Worm (Caenorhabditis elegans) whole organism, late embryonic: ENCODE data around the gene dylt-2.

Experiments used
- C38D4.7 ChIP-seq: fragments of 200-800 bp; sonication (Bioruptor generic); optimal IDR thresholded peaks from 2 replicates; lab custom pipeline; 2018; ENCODE audit warnings: mild to moderate bottlenecking, missing genetic modification characterization, moderate library complexity, missing compliant biosample characterization
- F13H6.1 ChIP-seq: sonication (generic microtip); optimal IDR thresholded peaks from 2 replicates; lab custom pipeline; 2016; ENCODE audit warnings: missing genetic modification characterization, missing compliant biosample characterization
- T23F11.4 ChIP-seq: fragments of 200-800 bp; sonication (Bioruptor generic); optimal IDR thresholded peaks from 2 replicates; lab custom pipeline; 2018; ENCODE audit warnings: mild to moderate bottlenecking, missing genetic modification characterization, missing compliant biosample characterization
- ama-1 ChIP-seq: fragments of 150-350 bp; optimal IDR thresholded peaks from 2 replicates; lab custom pipeline; 2014
- elt-2 ChIP-seq: sonication (generic microtip); optimal IDR thresholded peaks from 2 replicates; lab custom pipeline; 2016; ENCODE audit warnings: missing genetic modification reagents, missing genetic modification characterization, missing compliant biosample characterization
- lin-11 ChIP-seq: fragments of 200-800 bp; sonication (Bioruptor generic); optimal IDR thresholded peaks from 2 replicates; lab custom pipeline; 2018; ENCODE audit warnings: mild to moderate bottlenecking, missing genetic modification characterization, missing compliant biosample characterization
- nfya-1 ChIP-seq: sonication (generic microtip); optimal IDR thresholded peaks from 2 replicates; lab custom pipeline; 2017; ENCODE audit warnings: missing genetic modification characterization, mild to moderate bottlenecking, missing compliant biosample characterization, antibody characterized with exemption, moderate library complexity
- nhr-232 ChIP-seq: sonication (generic microtip); optimal IDR thresholded peaks from 2 replicates; lab custom pipeline; 2016; ENCODE audit warnings: missing genetic modification characterization, missing compliant biosample characterization
- pha-2 ChIP-seq: sonication (generic microtip); optimal IDR thresholded peaks from 2 replicates; lab custom pipeline; 2017; ENCODE audit warnings: mild to moderate bottlenecking, missing genetic modification characterization, missing compliant biosample characterization
- tbx-2 ChIP-seq: sonication (generic microtip); optimal IDR thresholded peaks from 2 replicates; lab custom pipeline; 2016; ENCODE audit warnings: missing genetic modification characterization, missing compliant biosample characterization
- unc-42 ChIP-seq: sonication (generic microtip); optimal IDR thresholded peaks from 2 replicates; lab custom pipeline; 2016; ENCODE audit warnings: missing genotype, missing genetic modification characterization, missing compliant biosample characterization

ce11 chrX:8929688-8930087, 10.3 kb downstream of the dylt-2 start:
- TF ChIP-seq lin-11 (tag; lab: Kevin White, UChicago) (no peak), unc-42 (tag; lab: Kevin White, UChicago) (no peak), F13H6.1 (tag; lab: Kevin White, UChicago) (no peak), C38D4.7 (GFP tag; lab: Kevin White, UChicago) (no peak), elt-2 (tag; lab: Kevin White, UChicago) (no peak), T23F11.4 (GFP tag; lab: Kevin White, UChicago) (no peak), ama-1 (lab: Kevin White, UChicago) (no peak), nhr-232 (tag; lab: Kevin White, UChicago) (no peak), tbx-2 (tag; lab: Kevin White, UChicago) (no peak), pha-2 (tag; lab: Kevin White, UChicago) (no peak), nfya-1 (no peak)
